Fruit fly (Drosophila melanogaster) whole organism, embryonic: ENCODE data around the gene CG12017.

ENCODE experiments used
- CG12659 ChIP-seq: fragments of 200-800 bp; sonication (Bioruptor generic); optimal IDR thresholded peaks from 3 replicates; lab custom pipeline; 2017; ENCODE audit warnings: mild to moderate bottlenecking, missing biosample characterization, missing genetic modification reagents, missing genetic modification characterization
- CG17829 ChIP-seq: fragments of 200-800 bp; optimal IDR thresholded peaks from 2 replicates; lab custom pipeline; 2019; ENCODE audit warnings: missing biosample characterization, mild to moderate bottlenecking, missing genetic modification characterization, moderate library complexity
- CG2678 ChIP-seq: fragments of 200-800 bp; sonication (Bioruptor generic); optimal IDR thresholded peaks from 3 replicates; lab custom pipeline; 2019; ENCODE audit warnings: missing biosample characterization, mild to moderate bottlenecking, missing genetic modification characterization, moderate library complexity
- CG32532 ChIP-seq: fragments of 200-800 bp; sonication (Bioruptor generic); IDR thresholded peaks from 2 replicates; pipeline ENCODE4 v1.3.6; 2022; ENCODE audit warnings: missing biosample characterization, missing genetic modification characterization
- CG6689 ChIP-seq: fragments of 200-800 bp; sonication (Bioruptor generic); IDR thresholded peaks from 2 replicates; pipeline ENCODE4 v1.3.6; 2022; ENCODE audit warnings: missing biosample characterization, missing genetic modification characterization
- CG8290 ChIP-seq, 3 experiments: fragments of 200-800 bp; sonication (Bioruptor generic); optimal IDR thresholded peaks; 2 replicates each; lab custom pipeline; 2016 to 2019; ENCODE audit warnings: missing biosample characterization in 3 of 3, missing genetic modification characterization in 3 of 3, mild to moderate bottlenecking in 2 of 3, moderate library complexity in 1 of 3
- CG9437 ChIP-seq: fragments of 200-800 bp; sonication (Bioruptor generic); optimal IDR thresholded peaks from 2 replicates; lab custom pipeline; 2018; ENCODE audit warnings: missing biosample characterization, mild to moderate bottlenecking, missing genetic modification characterization
- Dll ChIP-seq: fragments of 200-800 bp; sonication (Bioruptor generic); IDR thresholded peaks from 4 replicates; pipeline ENCODE4 v1.3.6; 2022; ENCODE audit warnings: missing biosample characterization, missing genetic modification characterization; ENCODE audit not compliant: partially characterized antibody
- Fer2 ChIP-seq: fragments of 200-800 bp; sonication (Bioruptor generic); optimal IDR thresholded peaks from 2 replicates; lab custom pipeline; 2018; ENCODE audit warnings: missing biosample characterization, mild to moderate bottlenecking, missing genetic modification characterization, moderate library complexity
- disco-r ChIP-seq: fragments of 200-800 bp; sonication (Bioruptor generic); optimal IDR thresholded peaks from 2 replicates; lab custom pipeline; 2016; ENCODE audit warnings: missing biosample characterization, missing genetic modification characterization
- dysf ChIP-seq: fragments of 200-800 bp; sonication (Bioruptor generic); IDR thresholded peaks from 3 replicates; pipeline ENCODE4 v1.3.6; 2022; ENCODE audit warnings: missing biosample characterization, missing genetic modification characterization
- en ChIP-seq: fragments of 200-800 bp; sonication (Bioruptor generic); optimal IDR thresholded peaks from 2 replicates; lab custom pipeline; 2016; ENCODE audit warnings: missing biosample characterization, missing genetic modification characterization
- gem ChIP-seq: fragments of 200-800 bp; sonication (Bioruptor generic); optimal IDR thresholded peaks from 2 replicates; lab custom pipeline; 2019; ENCODE audit warnings: missing biosample characterization, mild to moderate bottlenecking, missing genetic modification characterization, moderate library complexity
- prd ChIP-seq, 3 experiments: fragments of >200 bp in 2 of 3; fragments of 200-800 bp in 1 of 3; sonication (Bioruptor generic) in 1 of 3; optimal IDR thresholded peaks in 2 of 3; IDR thresholded peaks in 1 of 3; 2 replicates in 2 of 3; 3 replicates in 1 of 3; pipeline versions ENCODE4 v1.3.6 to Lab custom; 2017 to 2022; ENCODE audit warnings: missing biosample characterization in 1 of 3, missing genetic modification characterization in 1 of 3
- row ChIP-seq: fragments of 200-800 bp; sonication (Bioruptor generic); IDR thresholded peaks from 3 replicates; pipeline ENCODE4 v1.3.6; 2022; ENCODE audit warnings: missing biosample characterization, missing genetic modification characterization
- slbo ChIP-seq: fragments of 200-800 bp; sonication (Bioruptor generic); IDR thresholded peaks from 2 replicates; pipeline ENCODE4 v1.3.6; 2022; ENCODE audit warnings: missing biosample characterization, missing genetic modification characterization
- vnd ChIP-seq: fragments of 200-800 bp; sonication (Bioruptor generic); IDR thresholded peaks from 3 replicates; pipeline ENCODE4 v1.3.6; 2022; ENCODE audit warnings: missing biosample characterization, missing genetic modification characterization; ENCODE audit not compliant: partially characterized antibody
- vvl ChIP-seq: fragments of 200-800 bp; sonication (Bioruptor generic); IDR thresholded peaks from 2 replicates; pipeline ENCODE4 v1.3.6; 2022; ENCODE audit warnings: missing biosample characterization, missing genetic modification characterization

The CG12017 gene

DNA sequence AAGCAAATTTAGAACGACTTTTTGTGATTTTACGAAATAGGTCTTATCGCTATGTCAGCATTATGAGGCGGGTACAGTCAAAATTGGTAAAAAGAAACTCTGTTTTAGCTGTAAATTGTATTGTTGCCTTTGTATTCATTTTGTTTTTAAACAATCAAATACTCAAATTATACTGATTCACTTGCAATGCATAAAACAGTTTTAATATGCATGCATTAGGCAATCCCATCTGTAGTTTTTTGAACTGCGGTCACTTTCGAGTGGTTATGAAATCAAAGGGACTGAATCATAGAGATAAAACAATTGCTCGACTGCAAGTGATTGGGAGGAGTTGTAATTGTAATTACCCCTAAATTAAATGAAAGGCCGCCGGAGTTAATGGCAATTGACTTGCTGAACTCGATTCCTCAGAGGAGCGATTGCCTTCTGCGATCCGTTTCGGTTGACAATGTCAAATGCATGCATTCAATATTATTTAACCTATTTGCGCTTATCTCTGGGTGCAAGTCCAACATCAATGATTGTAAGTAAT is 59.7 kb downstream of the CG12017 start (continued):
- no peak for TF ChIP-seq vnd (GFP tag; lab: Robert Waterston, UW)
- TF ChIP-seq CG8290 (GFP tag; optimal IDR thresholded peaks at IDR 0.05; lab: Kevin White, UChicago), result no peak
- peak in 1 of 2 experiments; percentile 38 for TF ChIP-seq CG8290 (tag; optimal IDR thresholded peaks at IDR 0.05; lab: Kevin White, UChicago)
- TF ChIP-seq slbo (GFP tag; lab: Robert Waterston, UW), result peak; percentile 55
- TF ChIP-seq CG6689 (GFP tag; lab: Robert Waterston, UW), result no peak
- no peak for TF ChIP-seq prd (optimal IDR thresholded peaks at IDR 0.05; lab: Kevin White, UChicago)
- 0 out of 3 replicates have a peak, but pooled peaks have one; percentile 9 for TF ChIP-seq prd (GFP tag; IDR thresholded peaks at IDR 0.05; lab: Robert Waterston, UW)
- no peak for TF ChIP-seq CG9437 (GFP tag; lab: Kevin White, UChicago)
- TF ChIP-seq row (GFP tag; lab: Robert Waterston, UW), result peak; percentile 56
- TF ChIP-seq disco-r (GFP tag; lab: Kevin White, UChicago), result no peak
- TF ChIP-seq Fer2 (tag; lab: Kevin White, UChicago), result no peak
- TF ChIP-seq gem (tag; lab: Kevin White, UChicago), result peak; percentile 16
- TF ChIP-seq dysf (GFP tag; lab: Robert Waterston, UW), result 0 out of 3 replicates have a peak, but pooled peaks have one; percentile 34
- TF ChIP-seq en (GFP tag; lab: Kevin White, UChicago), result no peak
- TF ChIP-seq Dll (GFP tag; lab: Robert Waterston, UW), result no peak
- TF ChIP-seq CG17829 (tag; lab: Kevin White, UChicago), result no peak
- TF ChIP-seq vvl (GFP tag; lab: Robert Waterston, UW), result 0 out of 2 replicates have a peak, but pooled peaks have one; percentile 19
- TF ChIP-seq CG12659 (GFP tag; lab: Kevin White, UChicago), result peak; percentile 3
- TF ChIP-seq CG2678 (tag; lab: Kevin White, UChicago), result peak; percentile 20
- peak; percentile 16; the same call in 1 of the 2 replicates for TF ChIP-seq CG32532 (GFP tag; lab: Robert Waterston, UW)
